Worm (Caenorhabditis elegans) whole organism, midembryonic: ENCODE measurements around the gene F14D7.18.

Experiments used
- med-1 ChIP-seq: sonication (generic microtip); optimal IDR thresholded peaks from 2 replicates; lab custom pipeline; 2017; ENCODE audit warnings: missing genetic modification characterization, mild to moderate bottlenecking, missing compliant biosample characterization, antibody characterized with exemption, missing genetic modification reagents; ENCODE audit not compliant: insufficient read depth
- ref-1 ChIP-seq: fragments of 200-800 bp; sonication (Bioruptor generic); conservative IDR thresholded peaks from 2 replicates; pipeline ENCODE4 v1.3.6; 2022; ENCODE audit warnings: missing genetic modification reagents, missing genetic modification characterization, missing compliant biosample characterization
- tab-1 ChIP-seq: fragments of 200-800 bp; sonication (Bioruptor generic); IDR thresholded peaks from 2 replicates; pipeline ENCODE4 v1.3.6; 2022; ENCODE audit warnings: missing genetic modification characterization, missing compliant biosample characterization
- ztf-23 ChIP-seq: fragments of 200-800 bp; sonication (Bioruptor generic); IDR thresholded peaks from 2 replicates; pipeline ENCODE4 v1.3.6; 2022; ENCODE audit warnings: missing genetic modification reagents, missing genetic modification characterization, missing compliant biosample characterization

ce11 chrV:14279777-14280176 lies 10.8 kb downstream of the F14D7.18 start, which contains the start of gene srt-33:
- TF ChIP-seq med-1 (GFP tag; lab: Kevin White, UChicago) (no peak), ztf-23 (GFP tag; lab: Robert Waterston, UW) (no peak), ref-1 (GFP tag; lab: Robert Waterston, UW) (no peak), tab-1 (GFP tag; lab: Robert Waterston, UW) (no peak)
